Fruit fly (Drosophila melanogaster) whole organism, larva: ENCODE measurements around the gene Eig71Ek.

ENCODE experiments used
- noc ChIP-seq: fragments of 200-800 bp; sonication (Bioruptor generic); optimal IDR thresholded peaks from 3 replicates; lab custom pipeline; 2019; ENCODE audit warnings: missing biosample characterization, mild to moderate bottlenecking, missing genetic modification characterization, moderate library complexity

The Eig71Ek gene

dm6 chr3L:15699626-15700337 is 38.7 kb downstream of the Eig71Ek start, which contains the start of gene comm2:
Gene comm2, minus strand, starts transcription at chr3L:15699850.
- TF ChIP-seq noc (tag; lab: Kevin White, UChicago), result no peak

DNA sequence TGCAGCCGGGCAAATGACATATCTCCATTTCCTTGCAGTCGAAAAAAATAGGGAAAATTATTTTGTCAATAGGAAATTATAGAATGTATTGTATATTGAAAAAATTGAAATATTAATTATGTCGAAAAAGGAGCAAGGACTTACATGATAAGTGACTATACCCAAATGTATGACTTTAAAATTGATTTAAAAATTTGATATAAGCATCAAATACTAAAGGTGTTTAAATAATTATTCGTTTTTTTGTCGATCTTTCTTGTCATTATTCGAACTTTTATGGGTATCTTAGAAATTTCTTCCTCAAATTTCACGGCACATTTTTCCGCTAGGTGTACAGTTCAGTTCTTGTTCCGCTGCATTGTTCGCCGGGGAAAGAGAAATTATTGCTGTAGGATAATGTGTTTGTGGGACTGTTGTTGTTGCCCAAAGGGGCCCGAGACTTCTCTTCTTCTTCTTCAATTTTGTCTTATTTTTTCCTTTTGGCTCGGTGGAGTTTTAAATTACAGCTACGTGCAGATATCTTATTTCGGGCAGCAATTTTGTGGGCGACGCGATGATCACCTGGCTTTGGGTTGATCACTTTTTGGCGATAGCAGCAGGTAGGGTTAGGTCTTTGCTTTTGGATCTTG is 39.4 kb downstream of the Eig71Ek start:
- no peak for TF ChIP-seq noc (tag; lab: Kevin White, UChicago)

- TF ChIP-seq noc (tag; lab: Kevin White, UChicago), result no peak
Observed at dm6 chr3L:15702191-15702590, 41.1 kb downstream of the Eig71Ek start.

dm6 chr3L:15703330-15704119 is 42.5 kb downstream of the Eig71Ek start:
- TF ChIP-seq noc (tag; lab: Kevin White, UChicago), result no peak

DNA sequence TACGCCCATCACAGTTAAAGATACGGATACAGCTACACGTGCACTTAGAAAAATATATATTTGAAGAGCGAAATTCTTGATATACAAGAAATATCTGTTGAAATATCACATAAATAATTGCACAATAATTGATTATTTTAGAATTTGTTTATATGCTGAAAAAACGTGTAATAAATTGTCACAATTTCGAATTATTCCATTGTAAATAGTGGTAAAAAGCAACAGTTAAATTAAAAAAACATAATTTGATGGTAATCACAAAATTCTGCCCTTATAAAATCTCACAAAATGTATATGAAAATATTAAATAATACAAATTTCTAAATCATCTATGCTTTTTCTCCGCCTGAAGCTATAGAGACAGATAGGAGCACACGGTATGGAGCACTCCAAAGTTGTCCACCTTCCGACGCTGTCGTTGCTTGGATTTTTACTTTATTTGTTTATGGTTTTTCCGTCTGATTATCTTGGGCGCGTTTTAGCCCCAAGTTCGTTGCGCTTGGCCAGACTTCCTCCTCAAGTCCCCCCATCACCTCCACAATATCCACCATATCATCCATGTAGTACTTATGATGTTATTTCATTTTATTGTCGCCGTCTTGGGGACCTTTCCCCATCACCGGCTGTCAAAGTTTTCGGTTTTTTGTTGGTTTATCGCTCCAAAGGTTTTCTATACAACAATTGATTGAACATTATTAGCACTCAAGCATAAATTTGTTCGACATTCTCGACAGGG is 43.4 kb downstream of the Eig71Ek start:
- no peak for TF ChIP-seq noc (tag; lab: Kevin White, UChicago)

DNA sequence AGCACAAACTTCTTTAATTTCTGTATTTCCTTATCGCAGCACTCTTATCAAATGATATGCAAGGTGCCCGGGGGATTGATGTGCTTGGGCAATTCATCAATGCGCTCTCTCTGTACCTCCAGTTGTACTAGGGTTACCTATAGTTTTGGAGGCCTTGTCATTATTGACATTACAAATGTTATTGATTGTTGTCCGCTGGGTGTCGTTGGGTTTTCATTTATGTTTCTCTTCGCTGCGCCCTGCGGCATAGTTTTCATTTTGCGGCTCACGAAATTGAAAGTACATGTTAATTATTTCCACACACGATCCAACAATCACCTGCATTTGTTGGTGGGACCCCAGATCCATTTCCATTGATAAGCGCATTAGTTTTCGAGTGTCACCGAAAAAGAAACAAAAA is 45.2 kb downstream of the Eig71Ek start:
- TF ChIP-seq noc (tag; lab: Kevin White, UChicago), result no peak

DNA sequence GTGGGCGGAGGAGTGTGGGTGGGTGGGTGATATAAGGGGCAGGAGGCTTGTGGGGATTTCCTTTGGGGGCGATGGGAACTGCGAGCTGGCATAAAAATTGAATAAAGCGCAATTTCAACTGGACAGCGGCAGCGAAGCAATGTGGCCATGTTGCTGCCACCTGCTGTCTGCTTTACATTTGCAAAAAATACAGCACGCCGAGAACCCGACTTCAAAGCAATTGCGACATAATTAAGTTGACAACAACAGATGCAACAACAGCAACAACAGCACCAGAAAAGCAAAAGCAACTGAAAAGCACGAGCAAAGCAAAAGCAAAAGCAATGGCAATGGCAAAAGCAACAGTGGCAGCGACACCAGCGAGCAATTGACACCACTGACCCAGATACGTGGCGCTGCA is 47.1 kb downstream of the Eig71Ek start:
- no peak for TF ChIP-seq noc (tag; lab: Kevin White, UChicago)

dm6 chr3L:15708579-15708978 is 47.5 kb downstream of the Eig71Ek start:
- no peak for TF ChIP-seq noc (tag; lab: Kevin White, UChicago)

DNA sequence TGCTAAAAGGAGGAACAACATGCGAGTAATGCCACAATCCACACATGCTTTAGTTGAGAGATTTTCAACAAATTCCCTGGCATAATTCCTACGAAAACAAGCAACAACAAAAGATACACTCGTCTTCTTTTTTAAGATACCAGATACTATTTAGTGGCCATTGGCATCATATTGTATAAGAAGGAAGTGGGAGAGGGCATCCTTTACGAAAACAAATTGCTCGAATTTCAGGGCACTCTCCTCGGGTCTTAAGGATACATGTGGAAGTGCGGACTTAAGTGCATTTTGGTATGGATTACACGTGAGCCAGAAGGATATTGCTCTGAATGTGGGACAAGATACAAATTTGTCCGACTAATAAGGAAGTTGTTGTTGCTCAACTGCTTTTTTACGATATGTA is 49.1 kb downstream of the Eig71Ek start:
- no peak for TF ChIP-seq noc (tag; lab: Kevin White, UChicago)

DNA sequence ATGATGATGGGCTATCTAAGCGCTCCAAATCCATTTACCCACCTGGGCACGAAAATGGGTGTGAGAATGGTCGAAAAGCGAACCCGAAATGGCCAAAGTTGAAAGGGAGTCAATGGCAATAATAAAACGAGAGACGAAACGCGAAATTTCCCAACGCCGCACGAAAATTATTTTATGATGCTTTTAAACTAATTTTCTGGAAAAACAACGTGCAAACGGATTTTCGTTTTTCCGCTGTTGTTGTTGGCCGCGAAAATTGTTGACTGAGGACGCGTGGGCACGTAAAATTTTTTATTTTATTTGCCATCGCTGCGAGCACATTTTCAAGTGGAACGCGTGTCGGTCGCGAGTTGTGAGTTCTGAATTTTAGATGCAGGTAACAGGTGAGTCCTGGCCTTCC is 50.1 kb downstream of the Eig71Ek start:
- TF ChIP-seq noc (tag; lab: Kevin White, UChicago), result no peak
